Worm (Caenorhabditis elegans): Measurements from ENCODE around the gene srd-59.

Gene srd-59

ce11 chrII:7200051-7200599, 5.4 kb upstream of the srd-59 start, which contains the start of gene pcrg-1 (continued):
- peak; percentile 73 for TF ChIP-seq ets-4 (GFP tag; optimal IDR thresholded peaks at IDR 0.05)
- TF ChIP-seq egrh-3 (GFP tag; IDR thresholded peaks at IDR 0.05) = peak; percentile 58; the same call in 1 of the 2 replicates
- peak; percentile 82 for TF ChIP-seq tlf-1 (GFP tag; optimal IDR thresholded peaks at IDR 0.05)
- TF ChIP-seq repo-1 (tag; optimal IDR thresholded peaks at IDR 0.05) = peak; percentile 87
- TF ChIP-seq lag-1 (GFP tag; IDR thresholded peaks at IDR 0.05) = no peak
- no peak for TF ChIP-seq F55B11.4 (tag; optimal IDR thresholded peaks at IDR 0.05; ENCODE audit: borderline replicate concordance, insufficient read depth)
- TF ChIP-seq let-607 (tag; optimal IDR thresholded peaks at IDR 0.05) = peak; percentile 40 to 43
- TF ChIP-seq nhr-27 (tag; optimal IDR thresholded peaks at IDR 0.05) = peak; percentile 61
- TF ChIP-seq K12H6.12 (tag; optimal IDR thresholded peaks at IDR 0.05) = peak; percentile 78
- peak; percentile 89 for TF ChIP-seq dpff-1 (tag; optimal IDR thresholded peaks at IDR 0.05)
- peak; percentile 89 for TF ChIP-seq ceh-27 (GFP tag; optimal IDR thresholded peaks at IDR 0.05)
- peak; percentile 79; the same call in 1 of the 2 replicates for TF ChIP-seq mcd-1 (GFP tag; IDR thresholded peaks at IDR 0.05)
- TF ChIP-seq hlh-26 (GFP tag; conservative IDR thresholded peaks at IDR 0.05) = peak; percentile 76; the same call in 1 of the 2 replicates
- no peak for TF ChIP-seq ccch-3 (GFP tag; optimal IDR thresholded peaks at IDR 0.05)
- TF ChIP-seq lin-40 (tag; optimal IDR thresholded peaks at IDR 0.05) = peak; percentile 76
- peak; percentile 92 for TF ChIP-seq hmg-1.2 (GFP tag; IDR thresholded peaks at IDR 0.05)
- TF ChIP-seq ZK185.1 (tag; optimal IDR thresholded peaks at IDR 0.05; ENCODE audit: poor library complexity, severe bottlenecking) = peak; percentile 78
- TF ChIP-seq unc-130 (GFP tag; optimal IDR thresholded peaks at IDR 0.05) = no peak
- peak; percentile 51; the same call in 1 of the 2 replicates for TF ChIP-seq Y95B8A.8 (GFP tag; IDR thresholded peaks at IDR 0.05)
- TF ChIP-seq ceh-91 (GFP tag; IDR thresholded peaks at IDR 0.05) = 0 out of 2 replicates have a peak, but pooled peaks have one; percentile 41
- peak; percentile 82 for TF ChIP-seq sptf-2 (GFP tag; optimal IDR thresholded peaks at IDR 0.05)
- TF ChIP-seq ceh-58 (GFP tag; IDR thresholded peaks at IDR 0.05) = 0 out of 2 replicates have a peak, but pooled peaks have one; percentile 7
- TF ChIP-seq rcor-1 (GFP tag; IDR thresholded peaks at IDR 0.05) = peak; percentile 62
- peak; percentile 79 for TF ChIP-seq snpc-1.3 (tag; optimal IDR thresholded peaks at IDR 0.05; ENCODE audit: insufficient read depth)
- TF ChIP-seq F33H1.4 (GFP tag; IDR thresholded peaks at IDR 0.05) = peak; percentile 48; the same call in 1 of the 2 replicates
- peak; percentile 59 for TF ChIP-seq madf-10 (tag; optimal IDR thresholded peaks at IDR 0.05)
- TF ChIP-seq nhr-179 (tag; optimal IDR thresholded peaks at IDR 0.05) = no peak
- peak; percentile 71 for TF ChIP-seq ztf-26 (tag; optimal IDR thresholded peaks at IDR 0.05)
- peak; percentile 80 for TF ChIP-seq somi-1 (GFP tag; optimal IDR thresholded peaks at IDR 0.05)
- TF ChIP-seq F22D6.2 (tag; optimal IDR thresholded peaks at IDR 0.05) = peak; percentile 58
- TF ChIP-seq rpc-1 (optimal IDR thresholded peaks at IDR 0.05) = peak; percentile 87
- TF ChIP-seq rpc-1 (tag; optimal IDR thresholded peaks at IDR 0.05) = peak; percentile 84
- peak; percentile 73 for TF ChIP-seq B0261.1 (tag; optimal IDR thresholded peaks at IDR 0.05)
- TF ChIP-seq pbrm-1 (GFP tag; IDR thresholded peaks at IDR 0.05) = no peak; the same call in 1 of the 2 replicates
- TF ChIP-seq akir-1 (GFP tag; optimal IDR thresholded peaks at IDR 0.05) = peak; percentile 36
- TF ChIP-seq F10E7.11 (tag; optimal IDR thresholded peaks at IDR 0.05) = peak; percentile 4
- TF ChIP-seq hsf-1 (GFP tag; IDR thresholded peaks at IDR 0.05) = peak; percentile 65
- peak; percentile 20 for TF ChIP-seq ztf-3 (GFP tag; optimal IDR thresholded peaks at IDR 0.05)
- 0 out of 2 replicates have a peak, but pooled peaks have one; percentile 73 for TF ChIP-seq aptf-3 (GFP tag; IDR thresholded peaks at IDR 0.05)
- TF ChIP-seq nhr-120 (GFP tag; IDR thresholded peaks at IDR 0.05) = 0 out of 2 replicates have a peak, but pooled peaks have one; percentile 35
- peak; percentile 93 for TF ChIP-seq F52B5.7 (tag; optimal IDR thresholded peaks at IDR 0.05)
- TF ChIP-seq unc-62 (GFP tag; optimal IDR thresholded peaks at IDR 0.05) = no peak
- peak; percentile 47; the same call in 1 of the 2 replicates for TF ChIP-seq ztf-6 (GFP tag; IDR thresholded peaks at IDR 0.05)
- peak; percentile 80 for TF ChIP-seq ztf-25 (GFP tag; IDR thresholded peaks at IDR 0.05)
- peak; percentile 89 for TF ChIP-seq ceh-79 (tag; optimal IDR thresholded peaks at IDR 0.05)
- TF ChIP-seq die-1 (tag; optimal IDR thresholded peaks at IDR 0.05) = peak; percentile 91
- peak; percentile 30 for TF ChIP-seq hrde-1 (tag; optimal IDR thresholded peaks at IDR 0.05; ENCODE audit: borderline replicate concordance)
